Fruit fly (Drosophila melanogaster) whole organism, wandering third instar larva: ENCODE measurements around the gene Fas3.

ENCODE experiments used
- Abd-B ChIP-seq: fragments of >200 bp; optimal IDR thresholded peaks from 2 replicates; lab custom pipeline; 2017; ENCODE audit warnings: missing biosample characterization, missing genetic modification characterization
- CG32264 ChIP-seq: fragments of 200-800 bp; sonication (Bioruptor generic); optimal IDR thresholded peaks from 2 replicates; lab custom pipeline; 2016; ENCODE audit warnings: missing biosample characterization, missing genetic modification characterization
- CG9705 ChIP-seq: fragments of 200-800 bp; sonication (Bioruptor generic); optimal IDR thresholded peaks from 2 replicates; lab custom pipeline; 2018; ENCODE audit warnings: missing biosample characterization, mild to moderate bottlenecking, missing genetic modification characterization
- CrebA ChIP-seq: fragments of 200-800 bp; sonication (Bioruptor generic); optimal IDR thresholded peaks from 2 replicates; lab custom pipeline; 2016; ENCODE audit warnings: missing biosample characterization, mild to moderate bottlenecking, missing genetic modification characterization, borderline replicate concordance
- Dfd ChIP-seq: fragments of >200 bp; optimal IDR thresholded peaks from 2 replicates; lab custom pipeline; 2017; ENCODE audit warnings: missing biosample characterization, missing genetic modification characterization
- Dif ChIP-seq: fragments of 200-275, 200-300 bp; sonication (Bioruptor generic); optimal IDR thresholded peaks from 2 replicates; lab custom pipeline; 2018; ENCODE audit warnings: missing biosample characterization, missing genetic modification characterization; ENCODE audit not compliant: partially characterized antibody
- GATAd ChIP-seq: sonication (Bioruptor generic); optimal IDR thresholded peaks from 2 replicates; lab custom pipeline; 2016; ENCODE audit warnings: missing biosample characterization, missing genetic modification characterization
- HLH106 ChIP-seq: fragments of 200-800 bp; optimal IDR thresholded peaks from 3 replicates; lab custom pipeline; 2019; ENCODE audit warnings: missing biosample characterization, mild to moderate bottlenecking, missing genetic modification characterization, moderate library complexity
- Hnf4 ChIP-seq: fragments of 200-800 bp; sonication (Bioruptor generic); optimal IDR thresholded peaks from 2 replicates; lab custom pipeline; 2016; ENCODE audit warnings: missing biosample characterization, mild to moderate bottlenecking, missing genetic modification characterization
- Hr78 ChIP-seq: fragments of >200 bp; optimal IDR thresholded peaks from 2 replicates; lab custom pipeline; 2017; ENCODE audit warnings: missing biosample characterization, missing genetic modification characterization
- Jra ChIP-seq: sonication (Bioruptor generic); optimal IDR thresholded peaks from 2 replicates; lab custom pipeline; 2016; ENCODE audit warnings: missing biosample characterization, missing genetic modification characterization
- Mio ChIP-seq: sonication (Bioruptor generic); optimal IDR thresholded peaks from 2 replicates; lab custom pipeline; 2016; ENCODE audit warnings: missing biosample characterization, missing genetic modification characterization
- Myc ChIP-seq: fragments of >200 bp; optimal IDR thresholded peaks from 2 replicates; lab custom pipeline; 2017
- N ChIP-seq: fragments of >200 bp; optimal IDR thresholded peaks from 2 replicates; lab custom pipeline; 2018; ENCODE audit warnings: missing biosample characterization, missing external identifiers, missing genetic modification characterization
- OdsH ChIP-seq: fragments of 200-800 bp; sonication (Bioruptor generic); optimal IDR thresholded peaks from 2 replicates; lab custom pipeline; 2016; ENCODE audit warnings: missing biosample characterization, mild to moderate bottlenecking, missing genetic modification characterization
- Rel ChIP-seq, 2 experiments: fragments of 200-800 bp; sonication (Bioruptor generic) in 1 of 2; optimal IDR thresholded peaks; 2 replicates in 1 of 2; 3 replicates in 1 of 2; lab custom pipeline; 2016 to 2019; ENCODE audit warnings: mild to moderate bottlenecking in 2 of 2, missing biosample characterization in 2 of 2, missing genetic modification characterization in 2 of 2, moderate library complexity in 1 of 2
- Sp1 ChIP-seq: fragments of 200-800 bp; sonication (Bioruptor generic); optimal IDR thresholded peaks from 3 replicates; lab custom pipeline; 2019; ENCODE audit warnings: missing biosample characterization, mild to moderate bottlenecking, missing genetic modification characterization, moderate library complexity
- Vsx2 ChIP-seq: fragments of 200-300, 225-300 bp; sonication (Bioruptor generic); optimal IDR thresholded peaks from 2 replicates; lab custom pipeline; 2018; ENCODE audit warnings: missing biosample characterization, missing genetic modification characterization; ENCODE audit not compliant: partially characterized antibody
- brk ChIP-seq: fragments of 200-800 bp; sonication (Bioruptor generic); optimal IDR thresholded peaks from 2 replicates; lab custom pipeline; 2016; ENCODE audit warnings: missing biosample characterization, mild to moderate bottlenecking, missing genetic modification characterization
- dl ChIP-seq, 2 experiments: fragments of 175-275, 200-275 bp in 1 of 2; fragments of 200-275 bp in 1 of 2; sonication (Bioruptor generic); optimal IDR thresholded peaks; lab custom pipeline; 2018; ENCODE audit warnings: mild to moderate bottlenecking in 2 of 2, missing biosample characterization in 2 of 2, missing genetic modification characterization in 2 of 2, moderate library complexity in 2 of 2; ENCODE audit not compliant: partially characterized antibody in 2 of 2, insufficient read depth in 1 of 2
- dmrt93B ChIP-seq: fragments of 200-800 bp; sonication (Bioruptor generic); optimal IDR thresholded peaks from 2 replicates; lab custom pipeline; 2018; ENCODE audit warnings: missing biosample characterization, mild to moderate bottlenecking, missing genetic modification characterization
- dsf ChIP-seq: sonication (Bioruptor generic); optimal IDR thresholded peaks from 2 replicates; lab custom pipeline; 2016; ENCODE audit warnings: missing biosample characterization, missing genetic modification characterization, borderline replicate concordance
- ey ChIP-seq: fragments of 200-800 bp; sonication (Bioruptor generic); optimal IDR thresholded peaks from 2 replicates; lab custom pipeline; 2016; ENCODE audit warnings: missing biosample characterization, missing genetic modification characterization
- foxo ChIP-seq, 2 experiments: fragments of 200-800 bp; sonication (Bioruptor generic); optimal IDR thresholded peaks; 2 replicates in 1 of 2; 3 replicates in 1 of 2; lab custom pipeline; 2016 to 2017; ENCODE audit warnings: missing biosample characterization in 2 of 2, missing genetic modification characterization in 2 of 2
- fru ChIP-seq: fragments of 200-800 bp; sonication (Bioruptor generic); optimal IDR thresholded peaks from 3 replicates; lab custom pipeline; 2016; ENCODE audit warnings: missing biosample characterization, mild to moderate bottlenecking, missing genetic modification characterization
- jim ChIP-seq: fragments of 175-275, 200-325 bp; sonication (Bioruptor generic); optimal IDR thresholded peaks from 2 replicates; lab custom pipeline; 2016; ENCODE audit warnings: missing biosample characterization, mild to moderate bottlenecking, missing genetic modification characterization
- lola ChIP-seq: fragments of >200 bp; optimal IDR thresholded peaks from 2 replicates; lab custom pipeline; 2017; ENCODE audit warnings: missing biosample characterization, missing genetic modification characterization
- psq ChIP-seq: fragments of 200-800 bp; sonication (Bioruptor generic); optimal IDR thresholded peaks from 3 replicates; lab custom pipeline; 2017; ENCODE audit warnings: missing biosample characterization, mild to moderate bottlenecking, missing genetic modification characterization, moderate library complexity
- rgr ChIP-seq: fragments of 200-800 bp; sonication (Bioruptor generic); optimal IDR thresholded peaks from 3 replicates; lab custom pipeline; 2016; ENCODE audit warnings: missing biosample characterization, mild to moderate bottlenecking, missing genetic modification characterization
- sage ChIP-seq: fragments of 200-800 bp; sonication (Bioruptor generic); optimal IDR thresholded peaks from 2 replicates; lab custom pipeline; 2016; ENCODE audit warnings: missing biosample characterization, mild to moderate bottlenecking, missing genetic modification characterization
- sv ChIP-seq: fragments of 200-800 bp; sonication (Bioruptor generic); optimal IDR thresholded peaks from 3 replicates; lab custom pipeline; 2016; ENCODE audit warnings: missing biosample characterization, missing genetic modification characterization
- tai ChIP-seq: sonication (Bioruptor generic); optimal IDR thresholded peaks from 2 replicates; lab custom pipeline; 2016; ENCODE audit warnings: missing biosample characterization, missing genetic modification characterization
- usp ChIP-seq: fragments of >200 bp; optimal IDR thresholded peaks from 2 replicates; lab custom pipeline; 2017; ENCODE audit warnings: missing biosample characterization, missing genetic modification characterization
- woc ChIP-seq: sonication (Bioruptor generic); optimal IDR thresholded peaks from 2 replicates; lab custom pipeline; 2016; ENCODE audit warnings: missing biosample characterization, mild to moderate bottlenecking, missing genetic modification characterization

Fas3 gene

DNA sequence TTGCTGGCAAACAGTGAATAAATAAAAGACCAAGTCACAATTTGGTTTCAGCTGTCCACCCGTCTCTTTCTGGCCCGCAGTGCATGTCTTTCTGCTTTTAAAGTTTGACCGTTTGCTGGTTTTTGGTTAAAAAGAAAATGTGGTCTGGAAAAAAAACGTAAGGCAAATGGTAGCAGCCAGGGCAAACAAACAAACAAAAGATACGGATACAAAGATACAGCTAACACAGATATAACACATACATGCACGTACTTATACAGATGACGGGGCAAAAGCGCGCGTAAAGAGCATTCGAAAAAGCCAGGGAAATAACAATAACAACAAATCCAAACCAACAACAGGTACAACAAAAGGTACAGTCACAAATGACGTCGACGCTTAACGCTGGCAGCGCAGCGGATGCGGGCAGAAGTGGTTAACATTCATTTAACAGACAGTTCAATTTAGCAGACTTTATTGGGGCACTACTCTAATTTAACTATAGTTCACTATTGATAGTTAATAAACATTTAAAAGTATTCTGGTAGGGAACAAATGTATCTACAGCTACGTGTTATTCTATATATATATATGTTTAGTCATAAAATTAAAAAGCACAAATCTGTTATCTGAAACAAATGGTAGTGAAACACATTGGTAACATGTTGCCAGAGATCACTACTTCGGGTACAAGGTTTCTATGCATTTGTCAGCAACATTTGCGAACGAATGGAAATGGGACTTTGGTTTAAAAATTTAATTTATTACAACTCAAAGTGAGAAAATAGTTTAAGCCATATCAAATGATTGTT lies 5.8 kb upstream of the Fas3 start:
- TF ChIP-seq sv (GFP tag; lab: Kevin White, UChicago) (no peak), Vsx2 (GFP tag; lab: Kevin White, UChicago) (no peak), HLH106 (tag; lab: Kevin White, UChicago) (no peak), Abd-B (GFP tag; lab: Kevin White, UChicago) (no peak), N (no peak), rgr (GFP tag; lab: Kevin White, UChicago) (no peak), Mio (GFP tag; lab: Kevin White, UChicago) (no peak), Jra (peak; percentile 4), sage (GFP tag; lab: Kevin White, UChicago) (peak; percentile 38), Dif (GFP tag; lab: Kevin White, UChicago) (no peak), GATAd (GFP tag; lab: Kevin White, UChicago) (no peak), CG9705 (no peak), dsf (GFP tag; lab: Kevin White, UChicago) (no peak), Rel (GFP tag; optimal IDR thresholded peaks at IDR 0.05; lab: Kevin White, UChicago) (no peak), Rel (tag; optimal IDR thresholded peaks at IDR 0.05; lab: Kevin White, UChicago) (no peak), Myc (lab: Kevin White, UChicago) (no peak), woc (GFP tag; lab: Kevin White, UChicago) (no peak), Hnf4 (no peak), jim (GFP tag; lab: Kevin White, UChicago) (no peak), Hr78 (GFP tag; lab: Kevin White, UChicago) (no peak), ey (GFP tag; lab: Kevin White, UChicago) (no peak), CrebA (GFP tag; lab: Kevin White, UChicago) (peak; percentile 56), Sp1 (GFP tag; lab: Kevin White, UChicago) (no peak), tai (GFP tag; lab: Kevin White, UChicago) (no peak), dl (GFP tag; optimal IDR thresholded peaks at IDR 0.05; lab: Kevin White, UChicago; ENCODE audit: insufficient read depth in 1 of 2, partially characterized antibody in 2 of 2) (no peak), psq (GFP tag; lab: Kevin White, UChicago) (peak; percentile 73), dmrt93B (no peak), lola (no peak), OdsH (GFP tag; lab: Kevin White, UChicago) (no peak), usp (GFP tag; lab: Kevin White, UChicago) (no peak), brk (GFP tag; lab: Kevin White, UChicago) (peak; percentile 16), fru (GFP tag; lab: Kevin White, UChicago) (no peak), Dfd (no peak)

DNA sequence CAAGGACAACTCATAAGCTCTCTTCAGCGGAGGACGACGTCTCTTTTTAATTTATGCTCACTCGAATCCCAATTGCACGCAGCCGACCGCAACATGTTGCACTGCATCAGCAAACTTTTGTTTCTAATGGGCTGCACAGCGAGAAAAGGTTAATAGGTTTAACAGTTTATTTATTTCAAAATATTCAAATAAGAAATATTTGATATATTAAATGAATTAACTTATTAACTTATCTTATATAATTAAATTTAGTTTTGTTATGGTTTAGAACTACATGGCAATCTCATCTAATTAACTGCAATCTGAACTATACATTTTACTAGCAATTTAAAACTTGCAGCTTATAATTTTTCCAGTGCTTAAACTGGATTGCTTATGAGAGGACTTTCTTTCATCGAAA lies 4.4 kb upstream of the Fas3 start:
- TF ChIP-seq lola (no peak), HLH106 (tag; lab: Kevin White, UChicago) (no peak), GATAd (GFP tag; lab: Kevin White, UChicago) (no peak), Mio (GFP tag; lab: Kevin White, UChicago) (no peak), CG32264 (GFP tag; lab: Kevin White, UChicago) (no peak)

DNA sequence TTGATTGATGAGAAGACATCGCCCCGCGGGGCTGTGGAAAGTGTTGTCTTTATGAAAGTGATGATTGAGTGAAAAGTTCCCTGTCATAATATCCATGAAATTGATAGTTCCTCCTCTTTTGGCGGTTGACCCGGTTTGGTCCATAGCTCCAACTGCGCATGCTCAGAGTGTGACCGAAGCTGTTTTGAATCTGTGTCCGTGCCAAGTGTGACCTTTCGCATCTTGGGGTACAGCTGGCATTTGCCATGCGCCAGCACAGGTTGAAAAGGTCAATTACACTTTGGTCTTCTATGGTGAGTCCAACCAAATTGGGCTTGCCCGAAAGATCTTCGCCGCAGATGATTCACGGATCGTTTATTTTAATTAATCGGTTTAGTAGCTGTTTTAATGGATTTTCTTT lies 1.0 kb downstream of the Fas3 start:
- no peak for TF ChIP-seq Sp1 (GFP tag; lab: Kevin White, UChicago)
- no peak for TF ChIP-seq dsf (GFP tag; lab: Kevin White, UChicago)
- TF ChIP-seq Jra = no peak
- TF ChIP-seq jim (GFP tag; lab: Kevin White, UChicago) = no peak
- no peak for TF ChIP-seq Dif (GFP tag; lab: Kevin White, UChicago)
- no peak for TF ChIP-seq Mio (GFP tag; lab: Kevin White, UChicago)
- TF ChIP-seq Abd-B (GFP tag; lab: Kevin White, UChicago) = no peak
- no peak for TF ChIP-seq Rel (GFP tag; optimal IDR thresholded peaks at IDR 0.05; lab: Kevin White, UChicago)
- no peak for TF ChIP-seq Rel (tag; optimal IDR thresholded peaks at IDR 0.05; lab: Kevin White, UChicago)
- TF ChIP-seq CrebA (GFP tag; lab: Kevin White, UChicago) = no peak
- TF ChIP-seq woc (GFP tag; lab: Kevin White, UChicago) = no peak
- TF ChIP-seq foxo (GFP tag; optimal IDR thresholded peaks at IDR 0.05; lab: Kevin White, UChicago) = no peak
- no peak for TF ChIP-seq CG9705
- TF ChIP-seq CG32264 (GFP tag; lab: Kevin White, UChicago) = no peak
- TF ChIP-seq lola = no peak
- TF ChIP-seq GATAd (GFP tag; lab: Kevin White, UChicago) = no peak
- TF ChIP-seq OdsH (GFP tag; lab: Kevin White, UChicago) = no peak
- no peak for TF ChIP-seq sv (GFP tag; lab: Kevin White, UChicago)
